Worm (Caenorhabditis elegans) whole organism, L3 larva: ENCODE measurements around the gene T02H6.7.

ENCODE experiments used
- ZK546.5 ChIP-seq: sonication (generic microtip); optimal IDR thresholded peaks from 2 replicates; lab custom pipeline; 2017; ENCODE audit warnings: missing biosample characterization, missing genetic modification characterization
- ceh-9 ChIP-seq: sonication (generic microtip); optimal IDR thresholded peaks from 2 replicates; lab custom pipeline; 2018; ENCODE audit warnings: missing biosample characterization, missing genetic modification characterization
- fos-1 ChIP-seq: fragments of 150-350 bp; optimal IDR thresholded peaks from 2 replicates; lab custom pipeline; 2014; ENCODE audit warnings: missing biosample characterization, missing genetic modification characterization
- pqm-1 ChIP-seq: fragments of 150-350 bp; optimal IDR thresholded peaks from 2 replicates; lab custom pipeline; 2017; ENCODE audit warnings: missing biosample characterization, missing genetic modification characterization, inconsistent platforms
- ztf-4 ChIP-seq: fragments of 150-350 bp; optimal IDR thresholded peaks from 2 replicates; lab custom pipeline; 2014; ENCODE audit warnings: missing biosample characterization, missing genetic modification characterization

ce11 chrII:701025-701370, 18.6 kb downstream of the T02H6.7 start, which contains the start of gene T02H6.11:
- TF ChIP-seq ZK546.5 (tag; lab: Kevin White, UChicago), result no peak
- no peak for TF ChIP-seq ceh-9 (tag; lab: Kevin White, UChicago)
- TF ChIP-seq ztf-4, result no peak
- no peak for TF ChIP-seq fos-1 (tag; lab: Kevin White, UChicago)
- TF ChIP-seq pqm-1 (tag; lab: Kevin White, UChicago), result no peak
